Fruit fly (Drosophila melanogaster): Measurements from ENCODE around the gene Nepl5.

The Nepl5 gene

dm6 chr2L:6338367-6338975 lies 42.6 kb upstream of the Nepl5 start, which contains the start of the genes Pez and Cpr (continued):
- TF ChIP-seq pnt (GFP tag; optimal IDR thresholded peaks at IDR 0.05): no peak
- peak; percentile 92 for TF ChIP-seq CG10462 (GFP tag; optimal IDR thresholded peaks at IDR 0.05)
- peak; percentile 26 for TF ChIP-seq NfI (GFP tag; optimal IDR thresholded peaks at IDR 0.05)
- TF ChIP-seq ase (GFP tag; IDR thresholded peaks at IDR 0.05): 0 out of 3 replicates have a peak, but pooled peaks have one; percentile 10
- TF ChIP-seq sens (GFP tag): peak; percentile 73
- no peak for TF ChIP-seq bsh (GFP tag; optimal IDR thresholded peaks at IDR 0.05)
- no peak for TF ChIP-seq CrebB (tag; optimal IDR thresholded peaks at IDR 0.05)
- peak; percentile 36; the same call in 1 of the 2 replicates for TF ChIP-seq ranshi (GFP tag; IDR thresholded peaks at IDR 0.05)
- TF ChIP-seq jing (GFP tag; optimal IDR thresholded peaks at IDR 0.05): no peak
- peak; percentile 83 for TF ChIP-seq CG16813 (GFP tag; IDR thresholded peaks at IDR 0.05; ENCODE audit: partially characterized antibody)
- TF ChIP-seq CG4424 (GFP tag; optimal IDR thresholded peaks at IDR 0.05): peak; percentile 41
- TF ChIP-seq lab (GFP tag; optimal IDR thresholded peaks at IDR 0.05): peak; percentile 70
- no peak for TF ChIP-seq ab (GFP tag; optimal IDR thresholded peaks at IDR 0.05)
- TF ChIP-seq sisA (GFP tag; IDR thresholded peaks at IDR 0.05): no peak
- TF ChIP-seq exex (tag; optimal IDR thresholded peaks at IDR 0.05): peak; percentile 24
- peak; percentile 30 for TF ChIP-seq CG7786 (GFP tag; optimal IDR thresholded peaks at IDR 0.05)
- TF ChIP-seq Stat92E (GFP tag; optimal IDR thresholded peaks at IDR 0.05): no peak
- TF ChIP-seq otp (GFP tag; IDR thresholded peaks at IDR 0.05): no peak
- TF ChIP-seq CG13894 (tag; optimal IDR thresholded peaks at IDR 0.05): no peak
- TF ChIP-seq HHEX (GFP tag; optimal IDR thresholded peaks at IDR 0.05): peak; percentile 14
- TF ChIP-seq Spps (tag; optimal IDR thresholded peaks at IDR 0.05): no peak
- TF ChIP-seq CG10366 (GFP tag; IDR thresholded peaks at IDR 0.05): 0 out of 2 replicates have a peak, but pooled peaks have one; percentile 21
- no peak for TF ChIP-seq esg (GFP tag; conservative IDR thresholded peaks at IDR 0.05)
- no peak for TF ChIP-seq pita (GFP tag; optimal IDR thresholded peaks at IDR 0.05)
- no peak for TF ChIP-seq CG17612 (GFP tag; IDR thresholded peaks at IDR 0.05)
- TF ChIP-seq gro (GFP tag; optimal IDR thresholded peaks at IDR 0.05): peak; percentile 46
- TF ChIP-seq Chrac-16 (GFP tag; optimal IDR thresholded peaks at IDR 0.05): peak; percentile 20
- peak; percentile 39 for TF ChIP-seq CG12391 (tag; optimal IDR thresholded peaks at IDR 0.05)
- TF ChIP-seq ind (GFP tag; optimal IDR thresholded peaks at IDR 0.05): peak; percentile 37
- TF ChIP-seq tx (GFP tag; optimal IDR thresholded peaks at IDR 0.05): peak; percentile 0
- no peak for TF ChIP-seq grau (tag; optimal IDR thresholded peaks at IDR 0.05)
- peak; percentile 15; the same call in 2 of the 3 replicates for TF ChIP-seq B-H1 (GFP tag; IDR thresholded peaks at IDR 0.05)
- TF ChIP-seq CG17829 (tag; optimal IDR thresholded peaks at IDR 0.05): peak; percentile 37
- no peak for TF ChIP-seq CG7372 (GFP tag; IDR thresholded peaks at IDR 0.05)
- TF ChIP-seq CG10654 (GFP tag; optimal IDR thresholded peaks at IDR 0.05): no peak
- no peak for TF ChIP-seq crc (GFP tag; optimal IDR thresholded peaks at IDR 0.05)
- TF ChIP-seq Ets97D (GFP tag; optimal IDR thresholded peaks at IDR 0.05): peak; percentile 77
- no peak for TF ChIP-seq CG16779 (GFP tag; IDR thresholded peaks at IDR 0.05)
- no peak for TF ChIP-seq caup (GFP tag; optimal IDR thresholded peaks at IDR 0.05; ENCODE audit: severe bottlenecking)
- TF ChIP-seq br (optimal IDR thresholded peaks at IDR 0.05): no peak
- peak; percentile 24; the same call in 1 of the 2 replicates for TF ChIP-seq H2.0 (GFP tag; IDR thresholded peaks at IDR 0.05)
- peak; percentile 25; the same call in 1 of the 2 replicates for TF ChIP-seq HLH3B (GFP tag; IDR thresholded peaks at IDR 0.05)
- peak; percentile 10 for TF ChIP-seq Antp (GFP tag; optimal IDR thresholded peaks at IDR 0.05)
- TF ChIP-seq Mes4 (GFP tag; optimal IDR thresholded peaks at IDR 0.05): peak; percentile 14
- TF ChIP-seq Scr (GFP tag; IDR thresholded peaks at IDR 0.05; ENCODE audit: partially characterized antibody): peak; percentile 84
- peak; percentile 74 for TF ChIP-seq chm (GFP tag; IDR thresholded peaks at IDR 0.05)
- TF ChIP-seq CG14860 (GFP tag; IDR thresholded peaks at IDR 0.05; ENCODE audit: partially characterized antibody): peak; percentile 77
- peak; percentile 80 for TF ChIP-seq CG9797 (GFP tag; optimal IDR thresholded peaks at IDR 0.05)
- peak; percentile 5 for TF ChIP-seq Sin3A (optimal IDR thresholded peaks at IDR 0.05)
- TF ChIP-seq stwl (tag; optimal IDR thresholded peaks at IDR 0.05): peak; percentile 59
- TF ChIP-seq Awh (GFP tag; IDR thresholded peaks at IDR 0.05): no peak

Data from whole organism, embryonic.